Worm (Caenorhabditis elegans) whole organism, L1 larva: ENCODE results near the gene hmg-5.
A peak's percentile ranks its signal among the peaks of the same experiment; 100 is the strongest.

ENCODE experiments used
- C04F5.9 ChIP-seq: sonication (generic microtip); optimal IDR thresholded peaks from 2 replicates; lab custom pipeline; 2016; ENCODE audit warnings: missing genetic modification characterization, missing compliant biosample characterization
- C16A3.4 ChIP-seq: fragments of 150-350 bp; optimal IDR thresholded peaks from 2 replicates; lab custom pipeline; 2014; ENCODE audit warnings: missing biosample characterization, missing genetic modification characterization
- F16B12.6 ChIP-seq: fragments of 150-350 bp; optimal IDR thresholded peaks from 2 replicates; lab custom pipeline; 2014; ENCODE audit warnings: missing biosample characterization, missing genetic modification characterization
- Y116A8C.19 ChIP-seq: sonication (generic microtip); optimal IDR thresholded peaks from 2 replicates; lab custom pipeline; 2016; ENCODE audit warnings: missing compliant biosample characterization, missing genetic modification characterization, borderline replicate concordance
- alr-1 ChIP-seq: fragments of 200-800 bp; sonication (Bioruptor generic); optimal IDR thresholded peaks from 2 replicates; lab custom pipeline; 2018; ENCODE audit warnings: borderline replicate concordance, mild to moderate bottlenecking, missing genetic modification characterization, missing compliant biosample characterization
- ama-1 ChIP-seq: fragments of 150-350 bp; optimal IDR thresholded peaks from 2 replicates; lab custom pipeline; 2014
- blmp-1 ChIP-seq: fragments of 150-350 bp; optimal IDR thresholded peaks from 2 replicates; lab custom pipeline; 2014; ENCODE audit warnings: missing biosample characterization, missing genetic modification characterization
- ceh-82 ChIP-seq, 3 experiments: fragments of 150-350 bp in 1 of 3; sonication (generic microtip) in 2 of 3; optimal IDR thresholded peaks; 2 replicates each; lab custom pipeline; 2014 to 2017; ENCODE audit warnings: missing biosample characterization in 3 of 3, missing genetic modification characterization in 3 of 3
- ces-1 ChIP-seq: fragments of 150-350 bp; optimal IDR thresholded peaks from 2 replicates; lab custom pipeline; 2014; ENCODE audit warnings: missing biosample characterization, missing genetic modification reagents, missing genetic modification characterization
- dsc-1 ChIP-seq: sonication (generic microtip); optimal IDR thresholded peaks from 2 replicates; lab custom pipeline; 2016; ENCODE audit warnings: mild to moderate bottlenecking, missing genetic modification characterization, missing compliant biosample characterization
- efl-1 ChIP-seq, 4 experiments: fragments of 150-350 bp; optimal IDR thresholded peaks in 3 of 4; peaks in 1 of 4; 1 replicate in 1 of 4; 2 replicates in 3 of 4; lab custom pipeline; 2014; ENCODE audit warnings: missing biosample characterization in 2 of 4, missing genetic modification characterization in 2 of 4, missing genetic modification reagents in 2 of 4
- egl-13 ChIP-seq: sonication (generic microtip); optimal IDR thresholded peaks from 2 replicates; lab custom pipeline; 2016; ENCODE audit warnings: missing genotype, missing genetic modification reagents, missing genetic modification characterization, missing compliant biosample characterization
- elt-2 ChIP-seq: sonication (generic microtip); optimal IDR thresholded peaks from 2 replicates; lab custom pipeline; 2016; ENCODE audit warnings: missing genetic modification characterization, mild to moderate bottlenecking, inconsistent platforms, missing compliant biosample characterization, missing genetic modification reagents
- elt-3 ChIP-seq, 6 experiments: fragments of 150-350 bp in 1 of 6; sonication (generic microtip); optimal IDR thresholded peaks; 2 replicates each; lab custom pipeline; 2017 to 2018; ENCODE audit warnings: missing biosample characterization in 6 of 6, missing genetic modification characterization in 6 of 6, inconsistent platforms in 1 of 6
- ets-5 ChIP-seq: fragments of 200-800 bp; sonication (Bioruptor generic); IDR thresholded peaks from 2 replicates; pipeline ENCODE4 v1.3.6; 2022; ENCODE audit warnings: missing genetic modification characterization, missing compliant biosample characterization
- fkh-4 ChIP-seq: sonication (generic microtip); optimal IDR thresholded peaks from 2 replicates; lab custom pipeline; 2016; ENCODE audit warnings: missing compliant biosample characterization, missing genetic modification characterization, borderline replicate concordance
- fos-1 ChIP-seq: fragments of 150-350 bp; optimal IDR thresholded peaks from 2 replicates; lab custom pipeline; 2014; ENCODE audit warnings: missing biosample characterization, missing genetic modification characterization
- hlh-17 ChIP-seq: fragments of 200-800 bp; sonication (Bioruptor generic); optimal IDR thresholded peaks from 2 replicates; lab custom pipeline; 2018; ENCODE audit warnings: missing genetic modification characterization, mild to moderate bottlenecking, missing compliant biosample characterization, moderate library complexity, borderline replicate concordance
- hpl-2 ChIP-seq: fragments of 150-350 bp; optimal IDR thresholded peaks from 2 replicates; lab custom pipeline; 2014; ENCODE audit warnings: missing biosample characterization, missing genetic modification reagents, missing genetic modification characterization
- isw-1 ChIP-seq: fragments of 200-800 bp; sonication (Bioruptor generic); IDR thresholded peaks from 2 replicates; pipeline ENCODE4 v1.3.6; 2022; ENCODE audit warnings: missing genetic modification characterization, missing compliant biosample characterization
- lin-14 ChIP-seq: fragments of 200-800 bp; sonication (Bioruptor generic); optimal IDR thresholded peaks from 2 replicates; lab custom pipeline; 2018; ENCODE audit warnings: mild to moderate bottlenecking, missing genetic modification characterization, moderate library complexity, missing compliant biosample characterization
- lin-15B ChIP-seq: fragments of 150-350 bp; sonication (generic microtip); optimal IDR thresholded peaks from 3 replicates; lab custom pipeline; 2014; ENCODE audit warnings: missing biosample characterization, missing genetic modification characterization
- lir-3 ChIP-seq: sonication (generic microtip); optimal IDR thresholded peaks from 2 replicates; lab custom pipeline; 2016; ENCODE audit warnings: mild to moderate bottlenecking, missing genetic modification characterization, moderate library complexity, missing compliant biosample characterization; ENCODE audit not compliant: poor library complexity
- nhr-12 ChIP-seq: sonication (generic microtip); optimal IDR thresholded peaks from 2 replicates; lab custom pipeline; 2017; ENCODE audit warnings: missing biosample characterization, missing genetic modification characterization
- nhr-20 ChIP-seq: sonication (generic microtip); optimal IDR thresholded peaks from 2 replicates; lab custom pipeline; 2016; ENCODE audit warnings: mild to moderate bottlenecking, missing genetic modification characterization, missing compliant biosample characterization
- nhr-237 ChIP-seq: fragments of 150-350 bp; optimal IDR thresholded peaks from 2 replicates; lab custom pipeline; 2014; ENCODE audit warnings: missing biosample characterization, missing genetic modification characterization
- nhr-71 ChIP-seq: sonication (generic microtip); optimal IDR thresholded peaks from 2 replicates; lab custom pipeline; 2016; ENCODE audit warnings: mild to moderate bottlenecking, missing genetic modification characterization, moderate library complexity, missing compliant biosample characterization
- nhr-76 ChIP-seq: sonication (generic microtip); optimal IDR thresholded peaks from 2 replicates; lab custom pipeline; 2017; ENCODE audit warnings: missing biosample characterization, missing genetic modification characterization
- nhr-77 ChIP-seq: fragments of 150-350 bp; optimal IDR thresholded peaks from 2 replicates; lab custom pipeline; 2014; ENCODE audit warnings: missing biosample characterization, missing genetic modification characterization
- pag-3 ChIP-seq: sonication (generic microtip); optimal IDR thresholded peaks from 2 replicates; lab custom pipeline; 2017; ENCODE audit warnings: missing genetic modification characterization, mild to moderate bottlenecking, missing compliant biosample characterization, antibody characterized with exemption, borderline replicate concordance; ENCODE audit not compliant: insufficient read depth
- pqm-1 ChIP-seq: sonication (generic microtip); optimal IDR thresholded peaks from 3 replicates; lab custom pipeline; 2017; ENCODE audit warnings: missing biosample characterization, missing genetic modification characterization
- skn-1 ChIP-seq: fragments of 150-350 bp; optimal IDR thresholded peaks from 2 replicates; lab custom pipeline; 2014; ENCODE audit warnings: missing biosample characterization, missing genetic modification characterization
- sox-4 ChIP-seq: sonication (generic microtip); optimal IDR thresholded peaks from 2 replicates; lab custom pipeline; 2016; ENCODE audit warnings: missing genetic modification characterization, missing compliant biosample characterization
- tlp-1 ChIP-seq: fragments of 150-350 bp; optimal IDR thresholded peaks from 2 replicates; lab custom pipeline; 2014; ENCODE audit warnings: missing biosample characterization, missing genetic modification characterization
- unc-30 ChIP-seq: sonication (generic microtip); optimal IDR thresholded peaks from 2 replicates; lab custom pipeline; 2017; ENCODE audit warnings: missing biosample characterization, missing genetic modification characterization
- unc-62 ChIP-seq: fragments of 150-350 bp; optimal IDR thresholded peaks from 2 replicates; lab custom pipeline; 2014; ENCODE audit warnings: missing biosample characterization, missing genetic modification reagents, missing genetic modification characterization
- unc-98 ChIP-seq: fragments of 200-800 bp; sonication (Bioruptor generic); IDR thresholded peaks from 2 replicates; pipeline ENCODE4 v1.3.6; 2022; ENCODE audit warnings: missing genetic modification characterization, missing compliant biosample characterization
- xbp-1 ChIP-seq: sonication (generic microtip); optimal IDR thresholded peaks from 2 replicates; lab custom pipeline; 2016; ENCODE audit warnings: missing genetic modification characterization, missing compliant biosample characterization
- zag-1 ChIP-seq: fragments of 150-350 bp; optimal IDR thresholded peaks from 2 replicates; lab custom pipeline; 2014; ENCODE audit warnings: missing biosample characterization, missing genetic modification characterization
- zip-4 ChIP-seq: fragments of 200-800 bp; sonication (Bioruptor generic); optimal IDR thresholded peaks from 2 replicates; lab custom pipeline; 2018; ENCODE audit warnings: mild to moderate bottlenecking, missing genetic modification characterization, moderate library complexity, missing compliant biosample characterization
- ztf-11 ChIP-seq, 2 experiments: sonication (generic microtip); optimal IDR thresholded peaks; 2 replicates each; lab custom pipeline; 2016 to 2017; ENCODE audit warnings: missing genetic modification characterization in 2 of 2, missing biosample characterization in 1 of 2, missing compliant biosample characterization in 1 of 2
- ztf-4 ChIP-seq: fragments of 150-350 bp; optimal IDR thresholded peaks from 2 replicates; lab custom pipeline; 2014; ENCODE audit warnings: missing biosample characterization, missing genetic modification characterization

hmg-5 gene

ce11 chrIV:7646119-7646518 is at the start of gene hmg-5:
hmg-5 (minus strand) TSS chrIV:7646219.
- TF ChIP-seq ceh-82 (tag; optimal IDR thresholded peaks at IDR 0.05; lab: Kevin White, UChicago) (no peak), lin-15B (tag; lab: Kevin White, UChicago) (no peak), nhr-237 (tag; lab: Kevin White, UChicago) (no peak), C04F5.9 (tag; lab: Kevin White, UChicago) (no peak), dsc-1 (no peak), elt-3 (tag; optimal IDR thresholded peaks at IDR 0.05; lab: Kevin White, UChicago) (no peak), skn-1 (tag; lab: Kevin White, UChicago) (no peak), ces-1 (GFP tag; lab: Kevin White, UChicago) (no peak), lin-14 (GFP tag; lab: Kevin White, UChicago) (no peak), C16A3.4 (tag; lab: Kevin White, UChicago) (no peak), nhr-12 (tag; lab: Kevin White, UChicago) (no peak), ama-1 (lab: Kevin White, UChicago) (no peak), xbp-1 (no peak), ztf-4 (tag; lab: Kevin White, UChicago) (no peak), zip-4 (no peak), ztf-11 (tag; optimal IDR thresholded peaks at IDR 0.05; lab: Kevin White, UChicago) (no peak), fos-1 (tag; lab: Kevin White, UChicago) (no peak), sox-4 (tag; lab: Kevin White, UChicago) (no peak), F16B12.6 (no peak), ets-5 (GFP tag; lab: Robert Waterston, UW) (no peak)

ce11 chrIV:7692451-7692850 is 46.4 kb upstream of the hmg-5 start:
- no peak for TF ChIP-seq zip-4

ce11 chrIV:7689326-7689725 is 43.3 kb upstream of the hmg-5 start:
- no peak for TF ChIP-seq nhr-237 (tag; lab: Kevin White, UChicago)
- TF ChIP-seq elt-2 (tag; lab: Kevin White, UChicago) = peak; percentile 74

ce11 chrIV:7679120-7679519 is 33.1 kb upstream of the hmg-5 start:
- peak; percentile 3 for TF ChIP-seq nhr-20 (tag; lab: Kevin White, UChicago)
- peak; percentile 48 for TF ChIP-seq blmp-1 (tag; lab: Kevin White, UChicago)
- TF ChIP-seq isw-1 = no peak
- TF ChIP-seq lin-14 (GFP tag; lab: Kevin White, UChicago) = peak; percentile 23
- peak; percentile 71 for TF ChIP-seq elt-2 (tag; lab: Kevin White, UChicago)
- TF ChIP-seq nhr-71 (tag; lab: Kevin White, UChicago) = no peak
- TF ChIP-seq pag-3 (tag; lab: Kevin White, UChicago) = no peak
- TF ChIP-seq Y116A8C.19 (tag; lab: Kevin White, UChicago) = no peak
- TF ChIP-seq F16B12.6 = no peak
- TF ChIP-seq ces-1 (GFP tag; lab: Kevin White, UChicago) = no peak
- no peak for TF ChIP-seq efl-1 (optimal IDR thresholded peaks at IDR 0.05; lab: Kevin White, UChicago)
- TF ChIP-seq efl-1 (GFP tag; optimal IDR thresholded peaks at IDR 0.05 in 1 of 2; lab: Kevin White, UChicago) = peak in 1 of 2 experiments; percentile 10

- TF ChIP-seq lin-14 (GFP tag; lab: Kevin White, UChicago) = peak; percentile 29
- no peak for TF ChIP-seq tlp-1
Observed at ce11 chrIV:7674874-7675273, 28.9 kb upstream of the hmg-5 start, which contains the start of gene itr-1. itr-1 (plus strand) TSS chrIV:7675174.

ce11 chrIV:7672872-7673271 is 26.9 kb upstream of the hmg-5 start, which contains the start of gene C08G9.2:
C08G9.2 (minus strand) TSS chrIV:7672972.
- no peak for TF ChIP-seq zip-4
- no peak for TF ChIP-seq blmp-1 (tag; lab: Kevin White, UChicago)
- TF ChIP-seq F16B12.6 = no peak
- TF ChIP-seq hpl-2 = no peak
- no peak for TF ChIP-seq nhr-77 (tag; lab: Kevin White, UChicago)
- TF ChIP-seq ztf-4 (tag; lab: Kevin White, UChicago) = no peak
- TF ChIP-seq alr-1 = no peak
- TF ChIP-seq fkh-4 (tag; lab: Kevin White, UChicago) = no peak
- no peak for TF ChIP-seq nhr-76 (tag; lab: Kevin White, UChicago)
- TF ChIP-seq lir-3 (tag; lab: Kevin White, UChicago) = no peak
- TF ChIP-seq hlh-17 (GFP tag; lab: Kevin White, UChicago) = no peak
- TF ChIP-seq xbp-1 = no peak
- TF ChIP-seq unc-30 (tag; lab: Kevin White, UChicago) = no peak
- TF ChIP-seq egl-13 (tag; lab: Kevin White, UChicago) = no peak
- TF ChIP-seq unc-62 (GFP tag; lab: Kevin White, UChicago) = no peak
- no peak for TF ChIP-seq zag-1
- TF ChIP-seq unc-98 (GFP tag; lab: Robert Waterston, UW) = no peak
- TF ChIP-seq pqm-1 = no peak
